Fruit fly (Drosophila melanogaster) whole organism, embryonic: ENCODE data around the gene CG34348.

Source experiments
- Ada2b ChIP-seq: fragments of 200-800 bp; sonication (Bioruptor generic); IDR thresholded peaks from 2 replicates; pipeline ENCODE4 v1.3.6; 2022; ENCODE audit warnings: missing biosample characterization, missing genetic modification characterization
- Atf-2 ChIP-seq: fragments of 200-800 bp; sonication (Bioruptor generic); optimal IDR thresholded peaks from 2 replicates; lab custom pipeline; 2016; ENCODE audit warnings: missing biosample characterization, missing genetic modification characterization
- B-H1 ChIP-seq: fragments of 200-800 bp; sonication (Bioruptor generic); IDR thresholded peaks from 3 replicates; pipeline ENCODE4 v1.3.6; 2022; ENCODE audit warnings: missing biosample characterization, missing genetic modification characterization
- CG11093 ChIP-seq: fragments of 200-800 bp; sonication (Bioruptor generic); IDR thresholded peaks from 3 replicates; pipeline ENCODE4 v1.3.6; 2022; ENCODE audit warnings: missing biosample characterization, missing genetic modification characterization
- CG11560 ChIP-seq: fragments of 200-800 bp; sonication (Bioruptor generic); IDR thresholded peaks from 3 replicates; pipeline ENCODE4 v1.3.6; 2022; ENCODE audit warnings: missing biosample characterization, missing genetic modification characterization
- CG12659 ChIP-seq: fragments of 200-800 bp; sonication (Bioruptor generic); optimal IDR thresholded peaks from 3 replicates; lab custom pipeline; 2017; ENCODE audit warnings: mild to moderate bottlenecking, missing biosample characterization, missing genetic modification reagents, missing genetic modification characterization
- CG13123 ChIP-seq: fragments of 200-800 bp; sonication (Bioruptor generic); optimal IDR thresholded peaks from 2 replicates; lab custom pipeline; 2016; ENCODE audit warnings: missing biosample characterization, missing genetic modification characterization
- CG13424 ChIP-seq: fragments of 200-800 bp; sonication (Bioruptor generic); optimal IDR thresholded peaks from 2 replicates; lab custom pipeline; 2019; ENCODE audit warnings: missing biosample characterization, mild to moderate bottlenecking, missing genetic modification characterization, moderate library complexity
- CG13775 ChIP-seq: fragments of 200-800 bp; sonication (Bioruptor generic); optimal IDR thresholded peaks from 3 replicates; lab custom pipeline; 2017; ENCODE audit warnings: missing biosample characterization, mild to moderate bottlenecking, missing genetic modification characterization
- CG14014 ChIP-seq: fragments of 200-800 bp; sonication (Bioruptor generic); IDR thresholded peaks from 2 replicates; pipeline ENCODE4 v1.3.6; 2022; ENCODE audit warnings: missing biosample characterization, missing genetic modification characterization
- CG14667 ChIP-seq: fragments of 200-800 bp; sonication (Bioruptor generic); IDR thresholded peaks from 2 replicates; pipeline ENCODE4 v1.3.6; 2022; ENCODE audit warnings: missing biosample characterization, missing genetic modification characterization
- CG15269 ChIP-seq: fragments of 200-800 bp; sonication (Bioruptor generic); optimal IDR thresholded peaks from 2 replicates; lab custom pipeline; 2018; ENCODE audit warnings: missing biosample characterization, mild to moderate bottlenecking, missing genetic modification characterization, moderate library complexity
- CG15514 ChIP-seq: fragments of 200-800 bp; sonication (Bioruptor generic); optimal IDR thresholded peaks from 3 replicates; lab custom pipeline; 2017; ENCODE audit warnings: missing biosample characterization, missing genetic modification characterization, mild to moderate bottlenecking, moderate library complexity, missing genetic modification reagents
- CG15601 ChIP-seq: fragments of 200-800 bp; sonication (Bioruptor generic); optimal IDR thresholded peaks from 3 replicates; lab custom pipeline; 2019; ENCODE audit warnings: missing biosample characterization, mild to moderate bottlenecking, missing genetic modification characterization, moderate library complexity
- CG2120 ChIP-seq: fragments of 200-800 bp; sonication (Bioruptor generic); optimal IDR thresholded peaks from 3 replicates; lab custom pipeline; 2016; ENCODE audit warnings: missing biosample characterization, missing genetic modification characterization
- CG31441 ChIP-seq: fragments of 200-800 bp; sonication (Bioruptor generic); IDR thresholded peaks from 2 replicates; pipeline ENCODE4 v1.3.6; 2022; ENCODE audit warnings: missing biosample characterization, missing genetic modification characterization
- CG3281 ChIP-seq: fragments of 200-800 bp; sonication (Bioruptor generic); optimal IDR thresholded peaks from 3 replicates; lab custom pipeline; 2017; ENCODE audit warnings: missing biosample characterization, mild to moderate bottlenecking, missing genetic modification characterization
- CG7786 ChIP-seq: fragments of 200-800 bp; sonication (Bioruptor generic); optimal IDR thresholded peaks from 2 replicates; lab custom pipeline; 2016; ENCODE audit warnings: missing biosample characterization, missing genetic modification characterization
- CG7839 ChIP-seq: fragments of 200-800 bp; sonication (Bioruptor generic); optimal IDR thresholded peaks from 3 replicates; lab custom pipeline; 2018; ENCODE audit warnings: missing biosample characterization, mild to moderate bottlenecking, missing genetic modification characterization, moderate library complexity
- CG9797 ChIP-seq: fragments of 200-800 bp; sonication (Bioruptor generic); optimal IDR thresholded peaks from 3 replicates; lab custom pipeline; 2018; ENCODE audit warnings: missing biosample characterization, mild to moderate bottlenecking, missing genetic modification characterization
- CrebB ChIP-seq: fragments of 200-800 bp; sonication (Bioruptor generic); optimal IDR thresholded peaks from 3 replicates; lab custom pipeline; 2018; ENCODE audit warnings: missing biosample characterization, mild to moderate bottlenecking, missing genetic modification characterization
- D19A ChIP-seq: fragments of 200-800 bp; optimal IDR thresholded peaks from 3 replicates; lab custom pipeline; 2019; ENCODE audit warnings: missing biosample characterization, mild to moderate bottlenecking, missing genetic modification characterization, moderate library complexity
- Fer1 ChIP-seq: fragments of 200-800 bp; sonication (Bioruptor generic); optimal IDR thresholded peaks from 2 replicates; lab custom pipeline; 2017; ENCODE audit warnings: missing biosample characterization, mild to moderate bottlenecking, missing genetic modification characterization
- HLH4C ChIP-seq: fragments of 200-800 bp; sonication (Bioruptor generic); IDR thresholded peaks from 3 replicates; pipeline ENCODE4 v1.3.6; 2022; ENCODE audit warnings: missing biosample characterization, missing genetic modification characterization; ENCODE audit not compliant: partially characterized antibody
- Hr51 ChIP-seq, 2 experiments: fragments of 200-800 bp; sonication (Bioruptor generic); optimal IDR thresholded peaks; 2 replicates in 1 of 2; 3 replicates in 1 of 2; lab custom pipeline; 2016 to 2018; ENCODE audit warnings: missing biosample characterization in 2 of 2, missing genetic modification characterization in 2 of 2, mild to moderate bottlenecking in 1 of 2, moderate library complexity in 1 of 2
- Kr ChIP-seq: fragments of 200-800 bp; sonication (Bioruptor generic); optimal IDR thresholded peaks from 2 replicates; lab custom pipeline; 2017; ENCODE audit warnings: missing biosample characterization, mild to moderate bottlenecking, missing genetic modification characterization
- Med ChIP-seq: fragments of 200-800 bp; sonication (Bioruptor generic); peaks from one replicate; lab custom pipeline; 2016; ENCODE audit warnings: missing biosample characterization, missing genetic modification characterization, mild to moderate bottlenecking, inconsistent platforms, moderate library complexity
- Pdp1 ChIP-seq, 2 experiments: fragments of 200-800 bp; sonication (Bioruptor generic); optimal IDR thresholded peaks; 3 replicates each; lab custom pipeline; 2016; ENCODE audit warnings: missing biosample characterization in 2 of 2, missing genetic modification characterization in 2 of 2, mild to moderate bottlenecking in 1 of 2, moderate library complexity in 1 of 2
- Ptx1 ChIP-seq: fragments of 200-800 bp; sonication (Bioruptor generic); IDR thresholded peaks from 2 replicates; pipeline ENCODE4 v1.3.6; 2022; ENCODE audit warnings: missing biosample characterization, missing genetic modification characterization
- ac ChIP-seq: fragments of 200-800 bp; sonication (Bioruptor generic); optimal IDR thresholded peaks from 3 replicates; lab custom pipeline; 2017; ENCODE audit warnings: missing biosample characterization, mild to moderate bottlenecking, missing genetic modification characterization
- al ChIP-seq: fragments of 200-800 bp; sonication (Bioruptor generic); IDR thresholded peaks from 2 replicates; pipeline ENCODE4 v1.3.6; 2022; ENCODE audit warnings: missing biosample characterization, missing genetic modification characterization
- bowl ChIP-seq: fragments of 200-800 bp; sonication (Bioruptor generic); IDR thresholded peaks from 2 replicates; pipeline ENCODE4 v1.3.6; 2022; ENCODE audit warnings: missing biosample characterization, missing genetic modification characterization
- ci ChIP-seq: fragments of 200-800 bp; sonication (Bioruptor generic); IDR thresholded peaks from 3 replicates; pipeline ENCODE4 v1.3.6; 2022; ENCODE audit warnings: missing biosample characterization, missing genetic modification characterization
- cwo ChIP-seq: fragments of 200-800 bp; sonication (Bioruptor generic); optimal IDR thresholded peaks from 3 replicates; lab custom pipeline; 2017; ENCODE audit warnings: missing biosample characterization, missing genetic modification characterization, mild to moderate bottlenecking, moderate library complexity, missing genetic modification reagents
- dysf ChIP-seq: fragments of 200-800 bp; sonication (Bioruptor generic); IDR thresholded peaks from 3 replicates; pipeline ENCODE4 v1.3.6; 2022; ENCODE audit warnings: missing biosample characterization, missing genetic modification characterization
- emc ChIP-seq: fragments of 200-800 bp; sonication (Bioruptor generic); optimal IDR thresholded peaks from 2 replicates; lab custom pipeline; 2016; ENCODE audit warnings: missing biosample characterization, missing genetic modification characterization
- fd3F ChIP-seq: fragments of 200-800 bp; sonication (Bioruptor generic); optimal IDR thresholded peaks from 2 replicates; lab custom pipeline; 2018; ENCODE audit warnings: missing biosample characterization, mild to moderate bottlenecking, missing genetic modification characterization, moderate library complexity
- gce ChIP-seq: fragments of 200-800 bp; sonication (Bioruptor generic); IDR thresholded peaks from 3 replicates; pipeline ENCODE4 v1.3.6; 2022; ENCODE audit warnings: missing biosample characterization, missing genetic modification characterization
- gem ChIP-seq: fragments of 200-800 bp; sonication (Bioruptor generic); optimal IDR thresholded peaks from 2 replicates; lab custom pipeline; 2019; ENCODE audit warnings: missing biosample characterization, mild to moderate bottlenecking, missing genetic modification characterization, moderate library complexity
- jumu ChIP-seq: fragments of 200-800 bp; sonication (Bioruptor generic); optimal IDR thresholded peaks from 3 replicates; lab custom pipeline; 2016; ENCODE audit warnings: missing biosample characterization, missing genetic modification characterization
- lilli ChIP-seq: fragments of 200-800 bp; sonication (Bioruptor generic); optimal IDR thresholded peaks from 3 replicates; lab custom pipeline; 2016; ENCODE audit warnings: missing biosample characterization, missing genetic modification characterization
- pan ChIP-seq, 4 experiments: fragments of >200 bp in 3 of 4; fragments of 200-800 bp in 1 of 4; sonication (Bioruptor generic) in 1 of 4; optimal IDR thresholded peaks in 3 of 4; IDR thresholded peaks in 1 of 4; 2 replicates each; pipeline versions ENCODE4 v1.3.6 to Lab custom; 2017 to 2022; ENCODE audit warnings: missing biosample characterization in 2 of 4, missing genetic modification characterization in 2 of 4, mixed read lengths in 1 of 4
- pnt ChIP-seq: fragments of 200-800 bp; sonication (Bioruptor generic); optimal IDR thresholded peaks from 3 replicates; lab custom pipeline; 2016; ENCODE audit warnings: missing biosample characterization, missing genetic modification characterization
- row ChIP-seq: fragments of 200-800 bp; sonication (Bioruptor generic); IDR thresholded peaks from 3 replicates; pipeline ENCODE4 v1.3.6; 2022; ENCODE audit warnings: missing biosample characterization, missing genetic modification characterization
- sd ChIP-seq: fragments of 200-800 bp; sonication (Bioruptor generic); optimal IDR thresholded peaks from 3 replicates; lab custom pipeline; 2018; ENCODE audit warnings: missing biosample characterization, mild to moderate bottlenecking, missing genetic modification characterization, moderate library complexity
- sisA ChIP-seq: fragments of 200-800 bp; sonication (Bioruptor generic); IDR thresholded peaks from 2 replicates; pipeline ENCODE4 v1.3.6; 2022; ENCODE audit warnings: missing biosample characterization, missing genetic modification characterization
- vvl ChIP-seq: fragments of 200-800 bp; sonication (Bioruptor generic); IDR thresholded peaks from 2 replicates; pipeline ENCODE4 v1.3.6; 2022; ENCODE audit warnings: missing biosample characterization, missing genetic modification characterization
- zfh2 ChIP-seq: fragments of 200-800 bp; sonication (Bioruptor generic); optimal IDR thresholded peaks from 2 replicates; lab custom pipeline; 2016; ENCODE audit warnings: missing biosample characterization, missing genetic modification characterization

CG34348 gene

dm6 chrX:11391364-11391915 lies 51.8 kb downstream of the CG34348 start (continued):
- TF ChIP-seq pan (optimal IDR thresholded peaks at IDR 0.05; lab: Kevin White, UChicago): no peak
- peak in 1 of 2 experiments; percentile 76 for TF ChIP-seq pan (GFP tag; optimal IDR thresholded peaks at IDR 0.05 in 1 of 2, IDR thresholded peaks at IDR 0.05 in 1 of 2)
- TF ChIP-seq CG13775 (GFP tag; lab: Kevin White, UChicago): no peak
- TF ChIP-seq Atf-2 (GFP tag; lab: Kevin White, UChicago): no peak
- peak; percentile 5 for TF ChIP-seq CG15514
- TF ChIP-seq al: peak; percentile 75; the same call in 1 of the 2 replicates
- TF ChIP-seq CrebB: no peak
- no peak for TF ChIP-seq emc (GFP tag; lab: Kevin White, UChicago)
- TF ChIP-seq ac (GFP tag; lab: Kevin White, UChicago): no peak
- no peak for TF ChIP-seq CG15601
- peak; percentile 41 for TF ChIP-seq zfh2 (GFP tag; lab: Kevin White, UChicago)
- 0 out of 3 replicates have a peak, but pooled peaks have one; percentile 36 for TF ChIP-seq CG11093 (GFP tag; lab: Robert Waterston, UW)
- peak; percentile 27 for TF ChIP-seq CG3281
- no peak for TF ChIP-seq HLH4C (GFP tag; lab: Robert Waterston, UW)
- peak; percentile 17 for TF ChIP-seq pnt
- peak; percentile 59 for TF ChIP-seq gem (tag; lab: Kevin White, UChicago)
- TF ChIP-seq ci (GFP tag; lab: Robert Waterston, UW): peak; percentile 44; the same call in 1 of the 3 replicates
- peak; percentile 46; the same call in 1 of the 3 replicates for TF ChIP-seq CG11560 (tag; lab: Robert Waterston, UW)
- TF ChIP-seq CG12659 (GFP tag; lab: Kevin White, UChicago): no peak
- TF ChIP-seq B-H1: peak; percentile 55; the same call in 1 of the 3 replicates
- TF ChIP-seq cwo (GFP tag; lab: Kevin White, UChicago): peak; percentile 5
- no peak for TF ChIP-seq jumu (GFP tag; lab: Kevin White, UChicago)
- TF ChIP-seq CG31441 (GFP tag; lab: Robert Waterston, UW): no peak
- TF ChIP-seq CG7786: peak; percentile 16
- TF ChIP-seq sisA (GFP tag; lab: Robert Waterston, UW): peak; percentile 64
- TF ChIP-seq lilli: peak; percentile 43
- TF ChIP-seq fd3F (GFP tag; lab: Kevin White, UChicago): peak; percentile 46
- TF ChIP-seq CG13123 (GFP tag; lab: Kevin White, UChicago): no peak
- TF ChIP-seq CG14667 (GFP tag; lab: Robert Waterston, UW): peak; percentile 29; the same call in 1 of the 2 replicates
- TF ChIP-seq bowl: no peak
- TF ChIP-seq CG7839 (tag; lab: Kevin White, UChicago): peak; percentile 42

dm6 chrX:11393003-11393620 lies 53.4 kb downstream of the CG34348 start:
- 0 out of 2 replicates have a peak, but pooled peaks have one; percentile 29 for TF ChIP-seq Ptx1 (GFP tag; lab: Robert Waterston, UW)
- peak; percentile 22 for TF ChIP-seq CG12659 (GFP tag; lab: Kevin White, UChicago)
- peak; percentile 41 for TF ChIP-seq CG15269 (tag; lab: Kevin White, UChicago)
- TF ChIP-seq CG13424 (tag; lab: Kevin White, UChicago): peak; percentile 23
- TF ChIP-seq Med (GFP tag; lab: Kevin White, UChicago): peak; percentile 69
- TF ChIP-seq D19A (tag; lab: Kevin White, UChicago): no peak
- TF ChIP-seq CG9797 (GFP tag; lab: Kevin White, UChicago): no peak
- peak; percentile 15 for TF ChIP-seq CG2120 (GFP tag; lab: Kevin White, UChicago)
- TF ChIP-seq Hr51 (GFP tag; optimal IDR thresholded peaks at IDR 0.05; lab: Kevin White, UChicago): no peak
- TF ChIP-seq row (GFP tag; lab: Robert Waterston, UW): peak; percentile 80
- TF ChIP-seq Pdp1 (GFP tag; optimal IDR thresholded peaks at IDR 0.05; lab: Kevin White, UChicago): peak in 1 of 2 experiments; percentile 61
- peak; percentile 4 for TF ChIP-seq Fer1 (GFP tag; lab: Kevin White, UChicago)
- 0 out of 3 replicates have a peak, but pooled peaks have one; percentile 31 for TF ChIP-seq dysf (GFP tag; lab: Robert Waterston, UW)
- TF ChIP-seq CG14014 (GFP tag; lab: Robert Waterston, UW): 0 out of 2 replicates have a peak, but pooled peaks have one; percentile 5
- TF ChIP-seq lilli: peak; percentile 23
- 0 out of 2 replicates have a peak, but pooled peaks have one; percentile 43 for TF ChIP-seq vvl
- peak; percentile 96 for TF ChIP-seq sd (tag; lab: Kevin White, UChicago)
- TF ChIP-seq gce: no peak
- TF ChIP-seq gem (tag; lab: Kevin White, UChicago): peak; percentile 49
- TF ChIP-seq Kr (GFP tag; lab: Kevin White, UChicago): no peak
- TF ChIP-seq Ada2b: peak; percentile 44; the same call in 1 of the 2 replicates
